Fruit fly (Drosophila melanogaster): ENCODE measurements around the gene CG4766.

Gene CG4766

dm6 chrX:5973389-5974025 lies 27.1 kb downstream of the CG4766 start (continued):
- TF ChIP-seq Sry-δ (GFP tag; optimal IDR thresholded peaks at IDR 0.05) (no peak), danr (GFP tag; IDR thresholded peaks at IDR 0.05) (no peak), CG18599 (GFP tag; optimal IDR thresholded peaks at IDR 0.05) (no peak), scrt (GFP tag; optimal IDR thresholded peaks at IDR 0.05) (no peak), ap (GFP tag; IDR thresholded peaks at IDR 0.05) (no peak), CG15011 (GFP tag; optimal IDR thresholded peaks at IDR 0.05) (no peak), ci (GFP tag; IDR thresholded peaks at IDR 0.05) (peak; percentile 60; the same call in 2 of the 3 replicates), Six4 (GFP tag; optimal IDR thresholded peaks at IDR 0.05) (no peak), CG4730 (GFP tag; IDR thresholded peaks at IDR 0.05) (no peak), Meics (GFP tag; optimal IDR thresholded peaks at IDR 0.05) (no peak), CG6654 (GFP tag; optimal IDR thresholded peaks at IDR 0.05) (no peak), PHDP (tag; optimal IDR thresholded peaks at IDR 0.05) (peak; percentile 17), CG15073 (GFP tag; optimal IDR thresholded peaks at IDR 0.05) (no peak), CG4424 (GFP tag; optimal IDR thresholded peaks at IDR 0.05) (peak; percentile 58), CG10959 (GFP tag; IDR thresholded peaks at IDR 0.05) (no peak), pzg (GFP tag; optimal IDR thresholded peaks at IDR 0.05) (no peak), CG18011 (GFP tag; optimal IDR thresholded peaks at IDR 0.05) (no peak), ro (GFP tag; IDR thresholded peaks at IDR 0.05) (no peak), CG1602 (GFP tag; optimal IDR thresholded peaks at IDR 0.05) (peak; percentile 33), NC2β (GFP tag; optimal IDR thresholded peaks at IDR 0.05) (no peak), CG12219 (GFP tag; optimal IDR thresholded peaks at IDR 0.05) (no peak), CG13624 (GFP tag; optimal IDR thresholded peaks at IDR 0.05) (no peak), Nf-YC (tag; optimal IDR thresholded peaks at IDR 0.05) (no peak), Poxn (GFP tag; IDR thresholded peaks at IDR 0.05) (no peak), CG6689 (GFP tag; IDR thresholded peaks at IDR 0.05) (peak; percentile 62), CoRest (tag; optimal IDR thresholded peaks at IDR 0.05) (peak; percentile 3), chif (GFP tag; optimal IDR thresholded peaks at IDR 0.05) (peak in 1 of 2 experiments; percentile 24), CG13287 (GFP tag; IDR thresholded peaks at IDR 0.05; ENCODE audit: partially characterized antibody) (no peak), croc (GFP tag; conservative IDR thresholded peaks at IDR 0.05) (no peak), CG9932 (GFP tag; IDR thresholded peaks at IDR 0.05) (no peak), CG6683 (GFP tag; optimal IDR thresholded peaks at IDR 0.05) (no peak), Hmr (GFP tag; optimal IDR thresholded peaks at IDR 0.05) (no peak), CG2202 (tag; optimal IDR thresholded peaks at IDR 0.05) (no peak), Dll (GFP tag; IDR thresholded peaks at IDR 0.05; ENCODE audit: partially characterized antibody) (no peak), CG8924 (tag; optimal IDR thresholded peaks at IDR 0.05) (no peak), nau (GFP tag; optimal IDR thresholded peaks at IDR 0.05) (no peak), abd-A (tag; optimal IDR thresholded peaks at IDR 0.05) (no peak), CG31365 (tag; optimal IDR thresholded peaks at IDR 0.05) (no peak), Lhr (GFP tag; optimal IDR thresholded peaks at IDR 0.05) (no peak), ken (GFP tag; IDR thresholded peaks at IDR 0.05) (no peak), CG17912 (GFP tag; optimal IDR thresholded peaks at IDR 0.05) (no peak), crol (GFP tag; IDR thresholded peaks at IDR 0.05) (no peak), jumu (GFP tag; optimal IDR thresholded peaks at IDR 0.05) (no peak), CG7271 (tag; optimal IDR thresholded peaks at IDR 0.05) (no peak), kni (GFP tag; optimal IDR thresholded peaks at IDR 0.05) (no peak), CG4328 (GFP tag; optimal IDR thresholded peaks at IDR 0.05) (no peak), bab2 (GFP tag; optimal IDR thresholded peaks at IDR 0.05) (no peak), Elba2 (GFP tag; optimal IDR thresholded peaks at IDR 0.05) (no peak), Hmx (GFP tag; optimal IDR thresholded peaks at IDR 0.05) (no peak), knrl (GFP tag; IDR thresholded peaks at IDR 0.05; ENCODE audit: partially characterized antibody) (no peak)

All from whole organism, embryonic.